Fruit fly (Drosophila melanogaster): ENCODE measurements around the gene MED10.

MED10 gene

DNA sequence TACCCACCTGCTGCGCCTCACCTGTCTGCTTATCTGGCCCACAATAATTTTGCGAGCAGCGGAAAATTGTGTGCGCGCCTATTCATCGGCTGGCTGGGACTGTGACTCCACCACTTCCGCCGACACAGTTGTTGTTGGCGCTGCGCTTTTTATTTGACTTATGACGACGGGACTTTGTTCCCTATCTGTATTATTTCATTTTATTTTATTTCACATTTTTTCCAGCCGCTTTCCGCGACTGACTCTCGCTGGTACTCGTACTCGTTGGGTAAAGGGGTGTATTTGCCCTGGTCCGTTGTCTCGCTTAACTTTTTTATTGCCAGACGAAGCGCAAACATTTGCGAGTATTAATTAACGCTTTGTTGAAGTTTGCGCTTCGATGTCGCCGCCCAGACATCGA lies 41.0 kb upstream of the MED10 start (continued):
- TF ChIP-seq CG1024 (GFP tag; IDR thresholded peaks at IDR 0.05) (0 out of 2 replicates have a peak, but pooled peaks have one; percentile 2), nau (GFP tag; optimal IDR thresholded peaks at IDR 0.05) (peak; percentile 6), CG3281 (GFP tag; optimal IDR thresholded peaks at IDR 0.05) (peak; percentile 17), Gug (GFP tag; IDR thresholded peaks at IDR 0.05) (no peak), CG12744 (GFP tag; optimal IDR thresholded peaks at IDR 0.05) (no peak), Kr (GFP tag; optimal IDR thresholded peaks at IDR 0.05) (no peak), dysf (GFP tag; IDR thresholded peaks at IDR 0.05) (0 out of 3 replicates have a peak, but pooled peaks have one; percentile 12), Mad (GFP tag; optimal IDR thresholded peaks at IDR 0.05) (no peak), CG1832 (GFP tag; optimal IDR thresholded peaks at IDR 0.05) (no peak), maf-S (GFP tag; optimal IDR thresholded peaks at IDR 0.05) (no peak), Ada2b (GFP tag; IDR thresholded peaks at IDR 0.05) (no peak), CG6254 (GFP tag; optimal IDR thresholded peaks at IDR 0.05) (no peak), mirr (GFP tag; optimal IDR thresholded peaks at IDR 0.05) (no peak), Drgx (GFP tag; IDR thresholded peaks at IDR 0.05) (peak; percentile 38; the same call in 1 of the 2 replicates), jigr1 (GFP tag; IDR thresholded peaks at IDR 0.05) (no peak), gcm2 (GFP tag; optimal IDR thresholded peaks at IDR 0.05) (no peak), Sry-β (GFP tag; optimal IDR thresholded peaks at IDR 0.05) (no peak), CG10267 (tag; optimal IDR thresholded peaks at IDR 0.05) (no peak), HHEX (GFP tag; optimal IDR thresholded peaks at IDR 0.05) (peak; percentile 27), rib (GFP tag; IDR thresholded peaks at IDR 0.05) (no peak), CG8359 (GFP tag; optimal IDR thresholded peaks at IDR 0.05; ENCODE audit: borderline replicate concordance) (no peak), CG13123 (GFP tag; optimal IDR thresholded peaks at IDR 0.05) (no peak), CG3838 (GFP tag; optimal IDR thresholded peaks at IDR 0.05) (no peak), Lhr (GFP tag; optimal IDR thresholded peaks at IDR 0.05) (no peak), gce (GFP tag; IDR thresholded peaks at IDR 0.05) (no peak), Ets97D (GFP tag; optimal IDR thresholded peaks at IDR 0.05) (no peak), peb (GFP tag; IDR thresholded peaks at IDR 0.05) (no peak), NfI (GFP tag; optimal IDR thresholded peaks at IDR 0.05) (no peak), schlank (tag; optimal IDR thresholded peaks at IDR 0.05) (no peak), CG6654 (GFP tag; optimal IDR thresholded peaks at IDR 0.05) (no peak), CG17359 (tag; optimal IDR thresholded peaks at IDR 0.05) (no peak), CG14050 (GFP tag; IDR thresholded peaks at IDR 0.05) (no peak), Taf1 (GFP tag; IDR thresholded peaks at IDR 0.05) (no peak), CG15601 (tag; optimal IDR thresholded peaks at IDR 0.05) (no peak), D19B (GFP tag; optimal IDR thresholded peaks at IDR 0.05) (no peak), nerfin-2 (GFP tag; IDR thresholded peaks at IDR 0.05; ENCODE audit: partially characterized antibody) (no peak), HLH3B (GFP tag; IDR thresholded peaks at IDR 0.05) (no peak), CG8478 (optimal IDR thresholded peaks at IDR 0.05) (no peak), HmgD (GFP tag; optimal IDR thresholded peaks at IDR 0.05) (no peak), Atf6 (GFP tag; IDR thresholded peaks at IDR 0.05) (no peak), trem (tag; optimal IDR thresholded peaks at IDR 0.05) (no peak), exex (tag; optimal IDR thresholded peaks at IDR 0.05) (peak; percentile 0), CG10321 (GFP tag; IDR thresholded peaks at IDR 0.05) (no peak), bbx (GFP tag; IDR thresholded peaks at IDR 0.05; ENCODE audit: partially characterized antibody) (no peak), CG12236 (GFP tag; optimal IDR thresholded peaks at IDR 0.05) (no peak), vnd (GFP tag; IDR thresholded peaks at IDR 0.05; ENCODE audit: partially characterized antibody) (no peak), ind (GFP tag; optimal IDR thresholded peaks at IDR 0.05) (no peak), p53 (GFP tag; optimal IDR thresholded peaks at IDR 0.05) (no peak), dm (GFP tag; optimal IDR thresholded peaks at IDR 0.05) (no peak), slbo (GFP tag; IDR thresholded peaks at IDR 0.05) (no peak; the same call in 1 of the 2 replicates), CG12942 (GFP tag; optimal IDR thresholded peaks at IDR 0.05) (no peak), CG11560 (tag; IDR thresholded peaks at IDR 0.05) (no peak)

Data from whole organism, embryonic.